Fruit fly (Drosophila melanogaster) whole organism, embryonic: ENCODE results near the gene Spase12.

ENCODE experiments used
- Abd-B ChIP-seq: fragments of 200-800 bp; sonication (Bioruptor generic); optimal IDR thresholded peaks from 2 replicates; lab custom pipeline; 2018; ENCODE audit warnings: missing biosample characterization, mild to moderate bottlenecking, missing genetic modification characterization, moderate library complexity
- B-H2 ChIP-seq: fragments of 200-800 bp; sonication (Bioruptor generic); optimal IDR thresholded peaks from 2 replicates; lab custom pipeline; 2018; ENCODE audit warnings: missing biosample characterization, mild to moderate bottlenecking, missing genetic modification characterization
- Bteb2 ChIP-seq: fragments of 200-800 bp; sonication (Bioruptor generic); optimal IDR thresholded peaks from 2 replicates; lab custom pipeline; 2016; ENCODE audit warnings: missing biosample characterization, missing genetic modification characterization
- CG11085 ChIP-seq: fragments of 200-800 bp; sonication (Bioruptor generic); IDR thresholded peaks from 2 replicates; pipeline ENCODE4 v1.3.6; 2022; ENCODE audit warnings: missing biosample characterization, missing genetic modification characterization
- CG11696 ChIP-seq: fragments of 200-800 bp; sonication (Bioruptor generic); IDR thresholded peaks from 2 replicates; pipeline ENCODE4 v1.3.6; 2022; ENCODE audit warnings: missing biosample characterization, missing genetic modification characterization
- CG12071 ChIP-seq: fragments of 200-800 bp; sonication (Bioruptor generic); optimal IDR thresholded peaks from 3 replicates; lab custom pipeline; 2018; ENCODE audit warnings: missing biosample characterization, mild to moderate bottlenecking, missing genetic modification characterization
- CG12219 ChIP-seq: fragments of 200-800 bp; sonication (Bioruptor generic); optimal IDR thresholded peaks from 3 replicates; lab custom pipeline; 2018; ENCODE audit warnings: missing biosample characterization, mild to moderate bottlenecking, missing genetic modification characterization
- CG14014 ChIP-seq: fragments of 200-800 bp; sonication (Bioruptor generic); IDR thresholded peaks from 2 replicates; pipeline ENCODE4 v1.3.6; 2022; ENCODE audit warnings: missing biosample characterization, missing genetic modification characterization
- CG14441 ChIP-seq: fragments of 200-800 bp; sonication (Bioruptor generic); IDR thresholded peaks from 2 replicates; pipeline ENCODE4 v1.3.6; 2022; ENCODE audit warnings: missing biosample characterization, missing genetic modification characterization
- CG14860 ChIP-seq: fragments of 200-800 bp; sonication (Bioruptor generic); IDR thresholded peaks from 3 replicates; pipeline ENCODE4 v1.3.6; 2022; ENCODE audit warnings: missing biosample characterization, missing genetic modification characterization; ENCODE audit not compliant: partially characterized antibody
- CG1529 ChIP-seq: fragments of 200-800 bp; sonication (Bioruptor generic); optimal IDR thresholded peaks from 3 replicates; lab custom pipeline; 2018; ENCODE audit warnings: missing biosample characterization, missing genetic modification characterization
- CG1647 ChIP-seq: fragments of 200-800 bp; sonication (Bioruptor generic); optimal IDR thresholded peaks from 3 replicates; lab custom pipeline; 2016; ENCODE audit warnings: missing biosample characterization, missing genetic modification characterization
- CG18619 ChIP-seq: fragments of 200-800 bp; sonication (Bioruptor generic); optimal IDR thresholded peaks from 3 replicates; lab custom pipeline; 2017; ENCODE audit warnings: missing biosample characterization, mild to moderate bottlenecking, missing genetic modification characterization
- CG30403 ChIP-seq: fragments of 200-800 bp; sonication (Bioruptor generic); optimal IDR thresholded peaks from 3 replicates; lab custom pipeline; 2016; ENCODE audit warnings: missing biosample characterization, missing genetic modification characterization
- CG3995 ChIP-seq: fragments of 200-800 bp; sonication (Bioruptor generic); optimal IDR thresholded peaks from 3 replicates; lab custom pipeline; 2016; ENCODE audit warnings: missing biosample characterization, missing genetic modification characterization
- CG6791 ChIP-seq: fragments of 200-800 bp; sonication (Bioruptor generic); IDR thresholded peaks from 3 replicates; pipeline ENCODE4 v1.3.6; 2022; ENCODE audit warnings: missing biosample characterization, missing genetic modification characterization; ENCODE audit not compliant: partially characterized antibody
- CG6854 ChIP-seq: fragments of 200-800 bp; sonication (Bioruptor generic); optimal IDR thresholded peaks from 3 replicates; lab custom pipeline; 2017; ENCODE audit warnings: missing biosample characterization, mild to moderate bottlenecking, missing genetic modification characterization
- CG7357 ChIP-seq: fragments of 200-800 bp; sonication (Bioruptor generic); IDR thresholded peaks from 3 replicates; pipeline ENCODE4 v1.3.6; 2022; ENCODE audit warnings: missing biosample characterization, missing genetic modification characterization
- CG7987 ChIP-seq: fragments of 200-800 bp; sonication (Bioruptor generic); optimal IDR thresholded peaks from 2 replicates; lab custom pipeline; 2018; ENCODE audit warnings: missing biosample characterization, mild to moderate bottlenecking, missing genetic modification characterization, moderate library complexity
- CG8924 ChIP-seq: fragments of 200-800 bp; optimal IDR thresholded peaks from 3 replicates; lab custom pipeline; 2019; ENCODE audit warnings: missing biosample characterization, mild to moderate bottlenecking, missing genetic modification characterization, moderate library complexity
- Doc2 ChIP-seq: fragments of 200-800 bp; sonication (Bioruptor generic); IDR thresholded peaks from 2 replicates; pipeline ENCODE4 v1.3.6; 2022; ENCODE audit warnings: missing biosample characterization, missing genetic modification characterization
- Dp ChIP-seq: fragments of 200-800 bp; sonication (Bioruptor generic); optimal IDR thresholded peaks from 2 replicates; lab custom pipeline; 2018; ENCODE audit warnings: missing biosample characterization, mild to moderate bottlenecking, missing genetic modification characterization, moderate library complexity
- H15 ChIP-seq: fragments of 200-800 bp; sonication (Bioruptor generic); IDR thresholded peaks from 3 replicates; pipeline ENCODE4 v1.3.6; 2022; ENCODE audit warnings: missing biosample characterization, missing genetic modification characterization
- Mes4 ChIP-seq: fragments of 200-800 bp; sonication (Bioruptor generic); optimal IDR thresholded peaks from 2 replicates; lab custom pipeline; 2016; ENCODE audit warnings: missing biosample characterization, missing genetic modification characterization
- Neu2 ChIP-seq: fragments of 200-800 bp; sonication (Bioruptor generic); optimal IDR thresholded peaks from 3 replicates; lab custom pipeline; 2016; ENCODE audit warnings: missing biosample characterization, missing genetic modification characterization, borderline replicate concordance
- PHDP ChIP-seq: fragments of 200-800 bp; sonication (Bioruptor generic); optimal IDR thresholded peaks from 3 replicates; lab custom pipeline; 2018; ENCODE audit warnings: missing biosample characterization, mild to moderate bottlenecking, missing genetic modification characterization, moderate library complexity
- Pdp1 ChIP-seq, 2 experiments: fragments of 200-800 bp; sonication (Bioruptor generic); optimal IDR thresholded peaks; 3 replicates each; lab custom pipeline; 2016; ENCODE audit warnings: missing biosample characterization in 2 of 2, missing genetic modification characterization in 2 of 2, mild to moderate bottlenecking in 1 of 2, moderate library complexity in 1 of 2
- Ptx1 ChIP-seq: fragments of 200-800 bp; sonication (Bioruptor generic); IDR thresholded peaks from 2 replicates; pipeline ENCODE4 v1.3.6; 2022; ENCODE audit warnings: missing biosample characterization, missing genetic modification characterization
- Sry-δ ChIP-seq: fragments of 200-800 bp; sonication (Bioruptor generic); optimal IDR thresholded peaks from 2 replicates; lab custom pipeline; 2016; ENCODE audit warnings: missing biosample characterization, missing genetic modification characterization
- TFAM ChIP-seq: fragments of 200-800 bp; sonication (Bioruptor generic); optimal IDR thresholded peaks from 2 replicates; lab custom pipeline; 2017; ENCODE audit warnings: missing biosample characterization, missing genetic modification characterization, inconsistent platforms
- abd-A ChIP-seq: fragments of 200-800 bp; sonication (Bioruptor generic); optimal IDR thresholded peaks from 3 replicates; lab custom pipeline; 2019; ENCODE audit warnings: missing biosample characterization, mild to moderate bottlenecking, missing genetic modification characterization, moderate library complexity
- bigmax ChIP-seq: fragments of 200-800 bp; sonication (Bioruptor generic); optimal IDR thresholded peaks from 2 replicates; lab custom pipeline; 2018; ENCODE audit warnings: missing biosample characterization, mild to moderate bottlenecking, missing genetic modification characterization
- croc ChIP-seq: fragments of 200-800 bp; sonication (Bioruptor generic); conservative IDR thresholded peaks from 3 replicates; pipeline ENCODE4 v1.3.6; 2022; ENCODE audit warnings: missing biosample characterization, missing genetic modification characterization
- dmrt11E ChIP-seq: fragments of 200-800 bp; sonication (Bioruptor generic); optimal IDR thresholded peaks from 3 replicates; lab custom pipeline; 2018; ENCODE audit warnings: missing biosample characterization, mild to moderate bottlenecking, missing genetic modification characterization, moderate library complexity
- eve ChIP-seq, 2 experiments: fragments of >200 bp; optimal IDR thresholded peaks; 2 replicates each; lab custom pipeline; 2017; ENCODE audit warnings: missing biosample characterization in 2 of 2, missing genetic modification characterization in 2 of 2
- eyg ChIP-seq: fragments of 200-800 bp; sonication (Bioruptor generic); optimal IDR thresholded peaks from 3 replicates; lab custom pipeline; 2016; ENCODE audit warnings: missing biosample characterization, missing genetic modification characterization
- fd102C ChIP-seq: fragments of 200-800 bp; sonication (Bioruptor generic); optimal IDR thresholded peaks from 2 replicates; lab custom pipeline; 2018; ENCODE audit warnings: missing biosample characterization, mild to moderate bottlenecking, missing genetic modification characterization, moderate library complexity
- gfzf ChIP-seq: fragments of 200-800 bp; sonication (Bioruptor generic); optimal IDR thresholded peaks from 2 replicates; lab custom pipeline; 2016; ENCODE audit warnings: missing biosample characterization, mild to moderate bottlenecking, missing genetic modification characterization, moderate library complexity
- gt ChIP-seq: fragments of 200-800 bp; sonication (Bioruptor generic); IDR thresholded peaks from 2 replicates; pipeline ENCODE4 v1.3.6; 2022; ENCODE audit warnings: missing biosample characterization, missing genetic modification characterization
- hb ChIP-seq: fragments of 200-800 bp; sonication (Bioruptor generic); IDR thresholded peaks from 3 replicates; pipeline ENCODE4 v1.3.6; 2022; ENCODE audit warnings: missing biosample characterization, missing genetic modification characterization; ENCODE audit not compliant: partially characterized antibody
- insv ChIP-seq, 2 experiments: fragments of 200-800 bp; sonication (Bioruptor generic); optimal IDR thresholded peaks; 3 replicates each; lab custom pipeline; 2016 to 2018; ENCODE audit warnings: missing biosample characterization in 2 of 2, missing genetic modification characterization in 2 of 2
- jing ChIP-seq: fragments of 200-800 bp; sonication (Bioruptor generic); optimal IDR thresholded peaks from 2 replicates; lab custom pipeline; 2018; ENCODE audit warnings: missing biosample characterization, mild to moderate bottlenecking, missing genetic modification characterization
- nerfin-2 ChIP-seq: fragments of 200-800 bp; sonication (Bioruptor generic); IDR thresholded peaks from 2 replicates; pipeline ENCODE4 v1.3.6; 2022; ENCODE audit warnings: missing biosample characterization, missing genetic modification characterization; ENCODE audit not compliant: partially characterized antibody
- ro ChIP-seq: fragments of 200-800 bp; sonication (Bioruptor generic); IDR thresholded peaks from 2 replicates; pipeline ENCODE4 v1.3.6; 2022; ENCODE audit warnings: missing biosample characterization, missing genetic modification characterization
- sd ChIP-seq: fragments of 200-800 bp; sonication (Bioruptor generic); optimal IDR thresholded peaks from 3 replicates; lab custom pipeline; 2018; ENCODE audit warnings: missing biosample characterization, mild to moderate bottlenecking, missing genetic modification characterization, moderate library complexity
- sim ChIP-seq: fragments of 200-800 bp; sonication (Bioruptor generic); IDR thresholded peaks from 2 replicates; pipeline ENCODE4 v1.3.6; 2022; ENCODE audit warnings: missing biosample characterization, missing genetic modification characterization
- ttk ChIP-seq: fragments of 200-800 bp; sonication (Bioruptor generic); IDR thresholded peaks from 2 replicates; pipeline ENCODE4 v2.1.2; 2022; ENCODE audit warnings: missing biosample characterization, missing genetic modification characterization
- vfl ChIP-seq: fragments of 200-800 bp; sonication (Bioruptor generic); optimal IDR thresholded peaks from 2 replicates; lab custom pipeline; 2016; ENCODE audit warnings: missing biosample characterization, missing genetic modification characterization
- wor ChIP-seq: fragments of 200-800 bp; sonication (Bioruptor generic); IDR thresholded peaks from 2 replicates; pipeline ENCODE4 v1.3.6; 2022; ENCODE audit warnings: missing biosample characterization, missing genetic modification characterization
- zfh2 ChIP-seq: fragments of 200-800 bp; sonication (Bioruptor generic); optimal IDR thresholded peaks from 2 replicates; lab custom pipeline; 2016; ENCODE audit warnings: missing biosample characterization, missing genetic modification characterization

The Spase12 gene

dm6 chr3R:29478952-29479538 is 11.9 kb downstream of the Spase12 start (continued):
- TF ChIP-seq vfl (GFP tag; lab: Kevin White, UChicago) (no peak), sd (peak; percentile 61), H15 (peak; percentile 71), CG18619 (peak; percentile 41), CG30403 (GFP tag; lab: Kevin White, UChicago) (peak; percentile 42), CG8924 (tag; lab: Kevin White, UChicago) (peak; percentile 73), CG12071 (peak; percentile 70), zfh2 (GFP tag; lab: Kevin White, UChicago) (peak; percentile 42), bigmax (GFP tag; lab: Kevin White, UChicago) (no peak), CG11085 (no peak), CG3995 (GFP tag; lab: Kevin White, UChicago) (no peak), gfzf (GFP tag; lab: Kevin White, UChicago) (no peak), CG14014 (GFP tag; lab: Robert Waterston, UW) (peak; percentile 75; the same call in 1 of the 2 replicates), Sry-δ (GFP tag; lab: Kevin White, UChicago) (no peak), dmrt11E (tag; lab: Kevin White, UChicago) (no peak), nerfin-2 (GFP tag; lab: Robert Waterston, UW) (no peak), CG1529 (GFP tag; lab: Kevin White, UChicago) (peak; percentile 11), insv (GFP tag; optimal IDR thresholded peaks at IDR 0.05; lab: Kevin White, UChicago) (no peak), Pdp1 (GFP tag; optimal IDR thresholded peaks at IDR 0.05; lab: Kevin White, UChicago) (peak; percentile 31 to 34), CG12219 (GFP tag; lab: Kevin White, UChicago) (peak; percentile 55), Doc2 (peak; percentile 30; the same call in 1 of the 2 replicates), eyg (GFP tag; lab: Kevin White, UChicago) (peak; percentile 1), TFAM (GFP tag; lab: Kevin White, UChicago) (no peak), croc (0 out of 3 replicates have a peak, but pooled peaks have one; percentile 19), wor (GFP tag; lab: Robert Waterston, UW) (peak; percentile 50; the same call in 1 of the 2 replicates), Bteb2 (GFP tag; lab: Kevin White, UChicago) (peak; percentile 36), Abd-B (GFP tag; lab: Kevin White, UChicago) (peak; percentile 71), ttk (GFP tag; lab: Robert Waterston, UW) (peak; percentile 56), sim (GFP tag; lab: Robert Waterston, UW) (0 out of 2 replicates have a peak, but pooled peaks have one; percentile 36), hb (GFP tag; lab: Robert Waterston, UW) (no peak), CG6791 (no peak), jing (GFP tag; lab: Kevin White, UChicago) (no peak), Ptx1 (peak; percentile 62), Neu2 (GFP tag; lab: Kevin White, UChicago) (no peak), B-H2 (peak; percentile 52), abd-A (tag; lab: Kevin White, UChicago) (no peak), CG7357 (peak; percentile 47; the same call in 1 of the 3 replicates), eve (GFP tag; optimal IDR thresholded peaks at IDR 0.05; lab: Kevin White, UChicago) (no peak), gt (GFP tag; lab: Robert Waterston, UW) (no peak), Dp (GFP tag; lab: Kevin White, UChicago) (no peak), PHDP (tag; lab: Kevin White, UChicago) (peak; percentile 78), Mes4 (GFP tag; lab: Kevin White, UChicago) (peak; percentile 1), CG14860 (GFP tag; lab: Robert Waterston, UW) (no peak), fd102C (GFP tag; lab: Kevin White, UChicago) (no peak), CG6854 (GFP tag; lab: Kevin White, UChicago) (peak; percentile 42), CG11696 (GFP tag; lab: Robert Waterston, UW) (0 out of 2 replicates have a peak, but pooled peaks have one; percentile 21), ro (GFP tag; lab: Robert Waterston, UW) (no peak), CG14441 (GFP tag; lab: Robert Waterston, UW) (peak; percentile 72), CG7987 (no peak), CG1647 (GFP tag; lab: Kevin White, UChicago) (no peak)
